Worm (Caenorhabditis elegans): ENCODE results near the gene set-6.

DNA sequence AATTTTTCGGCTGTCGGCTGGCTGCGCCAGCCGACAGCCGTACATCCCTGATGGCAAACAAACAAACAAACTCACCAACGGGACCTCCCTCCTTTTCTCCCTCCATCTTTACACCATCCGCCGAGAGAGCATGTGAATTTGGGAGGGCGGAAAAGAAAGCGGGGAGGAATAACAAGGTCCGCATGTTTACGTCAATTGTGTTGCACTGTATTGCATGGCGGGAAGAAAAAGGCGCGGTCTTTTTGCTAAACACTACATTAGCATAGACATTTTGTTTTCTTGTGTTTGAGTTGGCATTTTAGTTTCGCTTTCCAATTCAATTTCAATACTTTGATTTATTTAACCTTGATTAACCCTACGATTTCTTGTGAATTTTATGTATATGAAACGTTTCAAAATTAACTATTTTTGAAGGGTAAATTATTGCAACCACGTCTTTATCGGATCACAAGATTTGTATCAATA, 13.5 kb upstream of the set-6 start, which contains the start of gene C49F5.6:
- no peak for TF ChIP-seq elt-4 (tag; optimal IDR thresholded peaks at IDR 0.05)
- no peak for TF ChIP-seq ttx-3 (tag; optimal IDR thresholded peaks at IDR 0.05)
